Worm (Caenorhabditis elegans) whole organism, early embryonic: Measurements from ENCODE around the gene fipr-9.

Source experiments
- B0310.2 ChIP-seq: sonication (generic microtip); optimal IDR thresholded peaks from 2 replicates; lab custom pipeline; 2016; ENCODE audit warnings: mild to moderate bottlenecking, missing genetic modification characterization, missing compliant biosample characterization
- F13C5.2 ChIP-seq: sonication (generic microtip); optimal IDR thresholded peaks from 2 replicates; lab custom pipeline; 2017; ENCODE audit warnings: mild to moderate bottlenecking, missing genetic modification characterization, inconsistent platforms, missing compliant biosample characterization
- aly-1 ChIP-seq: sonication (generic microtip); optimal IDR thresholded peaks from 2 replicates; lab custom pipeline; 2016; ENCODE audit warnings: missing genetic modification characterization, missing compliant biosample characterization
- ama-1 ChIP-seq: fragments of 150-350 bp; optimal IDR thresholded peaks from 2 replicates; lab custom pipeline; 2014
- ceh-13 ChIP-seq: fragments of 200-800 bp; sonication (Bioruptor generic); optimal IDR thresholded peaks from 2 replicates; lab custom pipeline; 2018; ENCODE audit warnings: mild to moderate bottlenecking, missing genetic modification characterization, missing compliant biosample characterization
- ets-7 ChIP-seq: sonication (generic microtip); optimal IDR thresholded peaks from 2 replicates; lab custom pipeline; 2016; ENCODE audit warnings: missing genotype, missing genetic modification characterization, missing compliant biosample characterization
- flt-1 ChIP-seq: fragments of 200-800 bp; sonication (Bioruptor generic); IDR thresholded peaks from 2 replicates; pipeline ENCODE4 v1.3.6; 2022; ENCODE audit warnings: missing genetic modification characterization, missing compliant biosample characterization
- hmg-4 ChIP-seq: fragments of 200-800 bp; sonication (Bioruptor generic); optimal IDR thresholded peaks from 2 replicates; lab custom pipeline; 2018; ENCODE audit warnings: mild to moderate bottlenecking, missing genetic modification characterization, missing compliant biosample characterization
- scrt-1 ChIP-seq: fragments of 200-800 bp; sonication (Bioruptor generic); IDR thresholded peaks from 2 replicates; pipeline ENCODE4 v1.3.6; 2022; ENCODE audit warnings: missing genetic modification characterization, missing compliant biosample characterization
- sea-1 ChIP-seq: fragments of 200-800 bp; sonication (Bioruptor generic); conservative IDR thresholded peaks from 2 replicates; pipeline ENCODE4 v1.3.6; 2022; ENCODE audit warnings: missing genetic modification characterization, missing compliant biosample characterization
- tra-4 ChIP-seq: sonication (generic microtip); optimal IDR thresholded peaks from 2 replicates; lab custom pipeline; 2017; ENCODE audit warnings: missing genetic modification characterization, missing compliant biosample characterization

DNA sequence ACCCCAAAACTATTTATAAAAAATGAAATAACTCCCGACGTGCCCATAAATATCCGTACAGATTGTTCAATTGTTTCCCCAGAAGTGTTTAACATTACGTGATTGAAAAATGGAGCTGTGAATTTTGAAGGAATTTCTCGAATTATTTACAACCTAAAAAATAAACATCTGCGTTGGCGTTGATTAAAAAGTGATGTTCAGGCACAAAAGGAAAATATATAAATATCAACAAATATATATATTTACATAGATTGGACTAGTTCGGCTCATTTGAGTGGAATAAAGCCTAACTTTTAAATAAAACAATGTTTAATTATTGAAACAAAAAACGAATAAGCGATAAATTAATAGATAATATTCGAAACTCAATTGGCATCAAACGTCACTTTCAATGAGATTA lies 39.0 kb downstream of the fipr-9 start, which contains the start of gene sri-18:
- no peak for TF ChIP-seq scrt-1 (GFP tag; lab: Robert Waterston, UW)
- no peak for TF ChIP-seq hmg-4 (GFP tag; lab: Kevin White, UChicago)
- no peak for TF ChIP-seq ama-1 (lab: Kevin White, UChicago)
- no peak for TF ChIP-seq aly-1 (tag; lab: Kevin White, UChicago)
- TF ChIP-seq ceh-13 (GFP tag; lab: Kevin White, UChicago) = no peak
- TF ChIP-seq flt-1 (GFP tag; lab: Robert Waterston, UW) = no peak
- no peak for TF ChIP-seq tra-4 (tag; lab: Kevin White, UChicago)
- TF ChIP-seq ets-7 (tag; lab: Kevin White, UChicago) = no peak
- no peak for TF ChIP-seq sea-1 (GFP tag; lab: Robert Waterston, UW)
- TF ChIP-seq B0310.2 (tag; lab: Kevin White, UChicago) = no peak
- no peak for TF ChIP-seq F13C5.2 (tag; lab: Kevin White, UChicago)
